Fruit fly (Drosophila melanogaster): ENCODE measurements around the gene MED20.

The MED20 gene

DNA sequence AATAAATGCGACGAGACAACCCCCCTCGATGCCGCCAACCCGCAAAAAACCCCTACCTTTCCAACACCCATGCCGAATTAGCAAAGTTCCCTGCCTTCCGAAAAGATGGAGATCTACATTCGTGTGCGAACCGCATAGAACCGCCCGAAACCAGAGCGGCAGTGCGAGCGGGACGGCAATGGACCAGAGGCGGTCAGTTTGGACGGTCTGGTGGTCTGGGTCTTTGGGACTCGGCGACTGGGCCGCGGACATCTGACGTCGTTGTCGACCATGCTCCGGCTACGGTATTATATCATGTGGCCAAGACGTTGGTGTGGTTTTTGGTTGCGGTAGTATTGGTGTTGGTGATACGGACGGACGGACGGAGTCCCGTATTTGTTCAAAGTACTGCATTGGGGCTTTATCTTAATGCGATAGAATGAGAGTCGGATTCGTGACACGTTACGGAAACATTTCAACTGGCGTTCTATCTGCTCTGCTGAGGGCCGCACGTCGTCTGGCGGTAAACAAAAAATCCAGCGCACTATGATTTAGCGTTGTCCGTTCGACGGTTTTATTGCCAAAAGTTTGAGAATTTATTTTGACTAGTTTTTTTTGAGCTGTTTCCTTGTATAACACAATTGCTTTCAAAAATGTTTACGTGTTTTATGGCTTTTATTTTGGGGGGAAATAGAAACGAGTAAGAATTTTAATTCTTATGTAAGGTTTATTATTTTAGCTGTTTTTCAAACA, 14.3 kb upstream of the MED20 start (continued):
- no peak for TF ChIP-seq CG34224 (GFP tag; IDR thresholded peaks at IDR 0.05; ENCODE audit: partially characterized antibody)
- no peak for TF ChIP-seq CG2202 (tag; optimal IDR thresholded peaks at IDR 0.05)
- TF ChIP-seq Pdp1 (GFP tag; optimal IDR thresholded peaks at IDR 0.05): peak in 1 of 2 experiments; percentile 92
- no peak for TF ChIP-seq CG1603 (tag; optimal IDR thresholded peaks at IDR 0.05)
- TF ChIP-seq CG10147 (GFP tag; optimal IDR thresholded peaks at IDR 0.05): peak; percentile 23
- no peak for TF ChIP-seq Bteb2 (GFP tag; optimal IDR thresholded peaks at IDR 0.05)
- no peak for TF ChIP-seq CG18476 (GFP tag; optimal IDR thresholded peaks at IDR 0.05)
- TF ChIP-seq CG16779 (GFP tag; IDR thresholded peaks at IDR 0.05): no peak
- TF ChIP-seq CG11504 (tag; optimal IDR thresholded peaks at IDR 0.05): peak; percentile 34
- no peak for TF ChIP-seq phol (tag; optimal IDR thresholded peaks at IDR 0.05)
- TF ChIP-seq Dp (GFP tag; optimal IDR thresholded peaks at IDR 0.05): no peak
- TF ChIP-seq CG15479 (GFP tag; optimal IDR thresholded peaks at IDR 0.05): no peak
- no peak for TF ChIP-seq Elba2 (GFP tag; optimal IDR thresholded peaks at IDR 0.05)
- TF ChIP-seq row (GFP tag; IDR thresholded peaks at IDR 0.05): peak; percentile 65
- TF ChIP-seq sd (tag; optimal IDR thresholded peaks at IDR 0.05): peak; percentile 61
- no peak for TF ChIP-seq Bdp1 (GFP tag; optimal IDR thresholded peaks at IDR 0.05)
- TF ChIP-seq kah (GFP tag; optimal IDR thresholded peaks at IDR 0.05): no peak
- no peak for TF ChIP-seq Sox102F (GFP tag; optimal IDR thresholded peaks at IDR 0.05)
- TF ChIP-seq ash1 (GFP tag; optimal IDR thresholded peaks at IDR 0.05): no peak
- no peak for TF ChIP-seq hth (optimal IDR thresholded peaks at IDR 0.05)
- peak; percentile 61 for TF ChIP-seq CG13894 (tag; optimal IDR thresholded peaks at IDR 0.05)
- TF ChIP-seq CG4707 (GFP tag; optimal IDR thresholded peaks at IDR 0.05): no peak
- TF ChIP-seq CG9727 (GFP tag; optimal IDR thresholded peaks at IDR 0.05): no peak
- no peak for TF ChIP-seq sens-2 (GFP tag; IDR thresholded peaks at IDR 0.05)
- no peak for TF ChIP-seq jigr1 (GFP tag; IDR thresholded peaks at IDR 0.05)
- no peak for TF ChIP-seq BEAF-32 (GFP tag; optimal IDR thresholded peaks at IDR 0.05)
- TF ChIP-seq dysf (GFP tag; IDR thresholded peaks at IDR 0.05): 0 out of 3 replicates have a peak, but pooled peaks have one; percentile 19
- TF ChIP-seq Ptx1 (GFP tag; IDR thresholded peaks at IDR 0.05): no peak
- TF ChIP-seq CG2889 (GFP tag; IDR thresholded peaks at IDR 0.05): no peak
- TF ChIP-seq CG2199 (GFP tag; IDR thresholded peaks at IDR 0.05): 0 out of 3 replicates have a peak, but pooled peaks have one; percentile 49
- peak; percentile 0 for TF ChIP-seq Myb (GFP tag; optimal IDR thresholded peaks at IDR 0.05)
- TF ChIP-seq CG12391 (tag; optimal IDR thresholded peaks at IDR 0.05): peak; percentile 45
- TF ChIP-seq slou (GFP tag; optimal IDR thresholded peaks at IDR 0.05): no peak
- no peak for TF ChIP-seq Dad (GFP tag; optimal IDR thresholded peaks at IDR 0.05)
- TF ChIP-seq CG6272 (GFP tag; IDR thresholded peaks at IDR 0.05): no peak
- TF ChIP-seq maf-S (GFP tag; optimal IDR thresholded peaks at IDR 0.05): no peak
- no peak for TF ChIP-seq HLHmδ (GFP tag; optimal IDR thresholded peaks at IDR 0.05)
- TF ChIP-seq lilli (GFP tag; optimal IDR thresholded peaks at IDR 0.05): peak; percentile 27
- no peak for TF ChIP-seq Meics (GFP tag; optimal IDR thresholded peaks at IDR 0.05)
- TF ChIP-seq CG6813 (GFP tag; optimal IDR thresholded peaks at IDR 0.05): no peak
- TF ChIP-seq CG9932 (GFP tag; IDR thresholded peaks at IDR 0.05): peak; percentile 27; the same call in 1 of the 2 replicates
- no peak for TF ChIP-seq ssp (GFP tag; IDR thresholded peaks at IDR 0.05)
- peak; percentile 38 for TF ChIP-seq exex (tag; optimal IDR thresholded peaks at IDR 0.05)
- peak; percentile 38 for TF ChIP-seq CG7839 (tag; optimal IDR thresholded peaks at IDR 0.05)
- TF ChIP-seq CG11695 (GFP tag; IDR thresholded peaks at IDR 0.05): 0 out of 3 replicates have a peak, but pooled peaks have one; percentile 10
- no peak for TF ChIP-seq az2 (GFP tag; optimal IDR thresholded peaks at IDR 0.05)
- TF ChIP-seq Lpt (GFP tag; optimal IDR thresholded peaks at IDR 0.05): no peak
- peak; percentile 29 for TF ChIP-seq zfh2 (GFP tag; optimal IDR thresholded peaks at IDR 0.05)
- no peak for TF ChIP-seq abd-A (tag; optimal IDR thresholded peaks at IDR 0.05)
- TF ChIP-seq hbn (GFP tag; IDR thresholded peaks at IDR 0.05; ENCODE audit: partially characterized antibody): no peak

Measured in whole organism, embryonic.